Fruit fly (Drosophila melanogaster) whole organism, prepupa: ENCODE measurements around the gene Cpr64Ad.

ENCODE experiments used
- CG9139 ChIP-seq: fragments of 200-800 bp; sonication (Bioruptor generic); optimal IDR thresholded peaks from 3 replicates; lab custom pipeline; 2017; ENCODE audit warnings: missing biosample characterization, mild to moderate bottlenecking, missing genetic modification characterization
- Hr39 ChIP-seq: fragments of 200-800 bp; sonication (Bioruptor generic); optimal IDR thresholded peaks from 2 replicates; lab custom pipeline; 2016; ENCODE audit warnings: missing biosample characterization, missing genetic modification characterization
- Lpt ChIP-seq: fragments of 200-800 bp; sonication (Bioruptor generic); optimal IDR thresholded peaks from 3 replicates; lab custom pipeline; 2016; ENCODE audit warnings: missing biosample characterization, missing genetic modification characterization

DNA sequence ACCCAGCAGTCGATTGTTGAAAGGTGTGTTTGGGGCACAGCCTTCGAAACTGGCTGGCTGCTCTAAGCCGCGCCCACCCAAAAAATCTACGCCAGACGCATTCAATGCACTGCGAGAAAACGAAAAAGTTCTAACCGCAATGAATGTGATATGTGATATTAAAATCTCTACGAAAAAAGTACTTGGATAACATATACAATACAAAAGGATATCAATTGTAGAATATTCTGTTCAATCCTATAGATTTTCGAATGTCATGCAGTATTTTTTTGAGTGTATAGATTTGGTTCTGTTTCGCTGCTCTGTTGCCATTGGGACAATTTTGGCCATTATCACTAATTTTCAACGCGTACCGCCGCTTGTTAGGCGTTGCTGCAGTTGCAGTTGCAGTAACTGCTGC is 5.4 kb upstream of the Cpr64Ad start:
- TF ChIP-seq Hr39 (GFP tag; lab: Kevin White, UChicago) (no peak), Lpt (GFP tag; lab: Kevin White, UChicago) (no peak), CG9139 (GFP tag; lab: Kevin White, UChicago) (no peak)
